Fruit fly (Drosophila melanogaster): ENCODE results near the gene Pvf1.
A peak's percentile ranks its signal among the peaks of the same experiment; 100 is the strongest.

The Pvf1 gene

DNA sequence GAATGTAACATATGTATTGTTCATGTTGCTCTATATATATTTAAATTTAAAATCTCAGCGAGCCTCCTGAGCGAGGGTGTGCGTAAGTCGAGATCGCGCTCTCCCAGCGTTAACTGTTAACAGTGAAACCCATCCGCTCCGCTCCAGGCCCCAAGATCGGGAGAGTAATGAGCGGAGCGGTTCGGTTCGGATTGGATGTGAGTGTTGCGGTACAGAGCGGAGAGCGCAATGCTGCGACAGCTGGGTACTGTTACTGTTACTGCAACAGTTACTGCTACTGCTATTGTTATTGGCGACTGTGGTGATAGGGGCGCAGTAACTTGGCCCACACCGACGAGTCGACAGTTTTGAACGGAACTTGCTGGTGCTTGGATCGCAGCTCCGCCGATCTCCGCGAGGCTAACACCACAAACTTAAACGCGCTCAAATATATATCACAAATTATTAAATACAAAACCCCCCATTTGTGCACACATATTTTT is at the start of gene Pvf1:
Pvf1 (plus strand) TSS at position 312 of the 482 bp plus-strand sequence.
- TF ChIP-seq cyc (GFP tag; optimal IDR thresholded peaks at IDR 0.05) (no peak), CG1621 (tag; optimal IDR thresholded peaks at IDR 0.05) (no peak), Met (GFP tag; optimal IDR thresholded peaks at IDR 0.05) (peak; percentile 10), CG10631 (GFP tag; optimal IDR thresholded peaks at IDR 0.05) (no peak), CG8119 (GFP tag; IDR thresholded peaks at IDR 0.05) (0 out of 3 replicates have a peak, but pooled peaks have one; percentile 20), CG3919 (GFP tag; optimal IDR thresholded peaks at IDR 0.05) (peak; percentile 47), esn (GFP tag; optimal IDR thresholded peaks at IDR 0.05) (peak; percentile 25), CG9139 (GFP tag; optimal IDR thresholded peaks at IDR 0.05) (no peak), CG8319 (GFP tag; optimal IDR thresholded peaks at IDR 0.05) (no peak), svp (GFP tag) (no peak), net (GFP tag; optimal IDR thresholded peaks at IDR 0.05) (no peak), eg (GFP tag; IDR thresholded peaks at IDR 0.05) (peak; percentile 54; the same call in 1 of the 3 replicates), salr (GFP tag; optimal IDR thresholded peaks at IDR 0.05) (no peak), CG4318 (GFP tag; optimal IDR thresholded peaks at IDR 0.05) (no peak), Eip78C (GFP tag) (peak; percentile 78), Ets21C (GFP tag; optimal IDR thresholded peaks at IDR 0.05) (no peak), CG11762 (GFP tag; optimal IDR thresholded peaks at IDR 0.05; ENCODE audit: insufficient read depth) (no peak), dac (GFP tag; optimal IDR thresholded peaks at IDR 0.05) (no peak), Ets96B (tag; optimal IDR thresholded peaks at IDR 0.05) (no peak), OdsH (GFP tag; optimal IDR thresholded peaks at IDR 0.05) (peak; percentile 20), CG15336 (GFP tag; IDR thresholded peaks at IDR 0.05) (no peak; the same call in 1 of the 2 replicates), CG11902 (GFP tag; optimal IDR thresholded peaks at IDR 0.05) (no peak), dsx (GFP tag; optimal IDR thresholded peaks at IDR 0.05; ENCODE audit: poor library complexity, severe bottlenecking) (peak; percentile 23), topi (GFP tag; optimal IDR thresholded peaks at IDR 0.05) (peak; percentile 26), Eip93F (GFP tag; optimal IDR thresholded peaks at IDR 0.05) (no peak), Blimp-1 (GFP tag; optimal IDR thresholded peaks at IDR 0.05) (no peak), CG6792 (GFP tag; optimal IDR thresholded peaks at IDR 0.05) (no peak), pdm3 (GFP tag; optimal IDR thresholded peaks at IDR 0.05) (no peak), CG6276 (GFP tag; optimal IDR thresholded peaks at IDR 0.05) (no peak), Hr39 (GFP tag; optimal IDR thresholded peaks at IDR 0.05) (no peak), spab (GFP tag; optimal IDR thresholded peaks at IDR 0.05) (no peak), Eip75B (GFP tag; optimal IDR thresholded peaks at IDR 0.05) (peak; percentile 18), CG34406 (GFP tag; optimal IDR thresholded peaks at IDR 0.05) (no peak), Sox14 (GFP tag; optimal IDR thresholded peaks at IDR 0.05) (no peak), CG8632 (GFP tag; optimal IDR thresholded peaks at IDR 0.05) (no peak), Smox (GFP tag; optimal IDR thresholded peaks at IDR 0.05) (peak; percentile 31), fd85E (GFP tag; optimal IDR thresholded peaks at IDR 0.05) (no peak), Hr4 (GFP tag; optimal IDR thresholded peaks at IDR 0.05) (no peak), Sox102F (GFP tag; optimal IDR thresholded peaks at IDR 0.05) (peak; percentile 18), fd59A (GFP tag; optimal IDR thresholded peaks at IDR 0.05) (no peak), achi (GFP tag; optimal IDR thresholded peaks at IDR 0.05) (no peak), CG10669 (GFP tag; optimal IDR thresholded peaks at IDR 0.05) (no peak), CG7368 (GFP tag; optimal IDR thresholded peaks at IDR 0.05) (peak; percentile 32), lz (GFP tag; optimal IDR thresholded peaks at IDR 0.05) (peak; percentile 25), CG3032 (tag; optimal IDR thresholded peaks at IDR 0.05) (no peak), Gug (GFP tag; IDR thresholded peaks at IDR 0.05) (no peak), CG11294 (GFP tag; IDR thresholded peaks at IDR 0.05) (no peak), vri (GFP tag; optimal IDR thresholded peaks at IDR 0.05) (no peak), fkh (GFP tag; optimal IDR thresholded peaks at IDR 0.05) (peak; percentile 46), Sox15 (GFP tag; optimal IDR thresholded peaks at IDR 0.05) (no peak), CG31627 (GFP tag; optimal IDR thresholded peaks at IDR 0.05) (no peak), CG6808 (GFP tag; optimal IDR thresholded peaks at IDR 0.05) (no peak)

All from whole organism, prepupa.